Worm (Caenorhabditis elegans) whole organism, late embryonic: Measurements from ENCODE around the gene C14F11.4.

Source experiments
- ceh-2 ChIP-seq: sonication (generic microtip); optimal IDR thresholded peaks from 2 replicates; lab custom pipeline; 2016; ENCODE audit warnings: missing genotype, missing genetic modification characterization, missing compliant biosample characterization
- ceh-9 ChIP-seq: sonication (generic microtip); optimal IDR thresholded peaks from 2 replicates; lab custom pipeline; 2016; ENCODE audit warnings: mild to moderate bottlenecking, missing genetic modification characterization, inconsistent platforms, missing compliant biosample characterization
- che-1 ChIP-seq: sonication (generic microtip); optimal IDR thresholded peaks from 2 replicates; lab custom pipeline; 2016; ENCODE audit warnings: mild to moderate bottlenecking, missing genetic modification characterization, missing compliant biosample characterization
- ets-4 ChIP-seq: sonication (generic microtip); optimal IDR thresholded peaks from 2 replicates; lab custom pipeline; 2016; ENCODE audit warnings: missing genetic modification characterization, missing compliant biosample characterization
- pqm-1 ChIP-seq: sonication (generic microtip); optimal IDR thresholded peaks from 2 replicates; lab custom pipeline; 2016; ENCODE audit warnings: missing genetic modification characterization, missing compliant biosample characterization
- ref-2 ChIP-seq: sonication (generic microtip); optimal IDR thresholded peaks from 2 replicates; lab custom pipeline; 2016; ENCODE audit warnings: missing genetic modification characterization, missing compliant biosample characterization
- zip-5 ChIP-seq: sonication (generic microtip); optimal IDR thresholded peaks from 2 replicates; lab custom pipeline; 2016; ENCODE audit warnings: missing genetic modification characterization, missing compliant biosample characterization

- TF ChIP-seq zip-5 (tag; lab: Kevin White, UChicago) (no peak), ceh-9 (tag; lab: Kevin White, UChicago) (no peak), che-1 (tag; lab: Kevin White, UChicago) (no peak), ceh-2 (tag; lab: Kevin White, UChicago) (no peak), ref-2 (tag; lab: Kevin White, UChicago) (no peak), ets-4 (tag; lab: Kevin White, UChicago) (no peak), pqm-1 (tag; lab: Kevin White, UChicago) (no peak)
Observed at ce11 chrX:6252752-6253151, 19.9 kb upstream of the C14F11.4 start.
